Fruit fly (Drosophila melanogaster): ENCODE measurements around the gene ND-B8.

The ND-B8 gene

dm6 chr2L:4422154-4422553, 32.3 kb upstream of the ND-B8 start:
- TF ChIP-seq CG11696 (GFP tag; IDR thresholded peaks at IDR 0.05) = no peak
- no peak for TF ChIP-seq yki (optimal IDR thresholded peaks at IDR 0.05)
- TF ChIP-seq CG32532 (GFP tag; IDR thresholded peaks at IDR 0.05) = peak; percentile 18; the same call in 1 of the 2 replicates
- peak; percentile 66 for TF ChIP-seq D19B (GFP tag; optimal IDR thresholded peaks at IDR 0.05)
- peak; percentile 33; the same call in 1 of the 2 replicates for TF ChIP-seq Ptx1 (GFP tag; IDR thresholded peaks at IDR 0.05)
- TF ChIP-seq Dfd (GFP tag; optimal IDR thresholded peaks at IDR 0.05) = no peak
- no peak for TF ChIP-seq ewg (GFP tag; optimal IDR thresholded peaks at IDR 0.05)
- TF ChIP-seq CG17612 (GFP tag; IDR thresholded peaks at IDR 0.05) = 0 out of 2 replicates have a peak, but pooled peaks have one; percentile 35
- peak; percentile 10 for TF ChIP-seq gem (tag; optimal IDR thresholded peaks at IDR 0.05)
- no peak for TF ChIP-seq CG10274 (GFP tag; optimal IDR thresholded peaks at IDR 0.05)
- peak; percentile 34 for TF ChIP-seq CG2120 (GFP tag; optimal IDR thresholded peaks at IDR 0.05)
- no peak for TF ChIP-seq Sin3A (optimal IDR thresholded peaks at IDR 0.05)
- peak; percentile 49 for TF ChIP-seq CG18599 (GFP tag; optimal IDR thresholded peaks at IDR 0.05)
- TF ChIP-seq dimm (GFP tag; IDR thresholded peaks at IDR 0.05) = peak; percentile 23; the same call in 1 of the 2 replicates
- TF ChIP-seq Ada2b (GFP tag; IDR thresholded peaks at IDR 0.05) = peak; percentile 19; the same call in 1 of the 2 replicates
- TF ChIP-seq Meics (GFP tag; optimal IDR thresholded peaks at IDR 0.05) = no peak
- TF ChIP-seq Fer1 (GFP tag; optimal IDR thresholded peaks at IDR 0.05) = no peak
- TF ChIP-seq CG43689 (GFP tag; IDR thresholded peaks at IDR 0.05) = no peak
- TF ChIP-seq lilli (GFP tag; optimal IDR thresholded peaks at IDR 0.05) = peak; percentile 5
- peak; percentile 31 for TF ChIP-seq Hmr (GFP tag; optimal IDR thresholded peaks at IDR 0.05)
- TF ChIP-seq CG10462 (GFP tag; optimal IDR thresholded peaks at IDR 0.05) = no peak
- peak; percentile 50; the same call in 2 of the 3 replicates for TF ChIP-seq row (GFP tag; IDR thresholded peaks at IDR 0.05)
- peak; percentile 41 for TF ChIP-seq lab (GFP tag; optimal IDR thresholded peaks at IDR 0.05)
- 0 out of 3 replicates have a peak, but pooled peaks have one; percentile 16 for TF ChIP-seq dysf (GFP tag; IDR thresholded peaks at IDR 0.05)
- no peak for TF ChIP-seq zen2 (GFP tag; IDR thresholded peaks at IDR 0.05; ENCODE audit: partially characterized antibody)
- no peak for TF ChIP-seq prd (optimal IDR thresholded peaks at IDR 0.05)
- peak; percentile 28; the same call in 1 of the 3 replicates for TF ChIP-seq prd (GFP tag; IDR thresholded peaks at IDR 0.05)
- TF ChIP-seq CG34376 (GFP tag; optimal IDR thresholded peaks at IDR 0.05) = no peak
- peak; percentile 3 for TF ChIP-seq sens (GFP tag)
- TF ChIP-seq Spps (tag; optimal IDR thresholded peaks at IDR 0.05) = no peak
- no peak for TF ChIP-seq chm (GFP tag; IDR thresholded peaks at IDR 0.05)
- 0 out of 2 replicates have a peak, but pooled peaks have one; percentile 24 for TF ChIP-seq gsb (GFP tag; IDR thresholded peaks at IDR 0.05)
- peak; percentile 63 for TF ChIP-seq Ets65A (GFP tag)
- TF ChIP-seq CG15479 (GFP tag; optimal IDR thresholded peaks at IDR 0.05) = no peak

dm6 chr2L:4433608-4434007, 20.8 kb upstream of the ND-B8 start, which contains the start of the genes CG34177 and CG34178:
TSS of gene CG34177 (plus strand) at chr2L:4433908.
TSS of gene CG34178 (plus strand) at chr2L:4433908.
- TF ChIP-seq schlank (tag; optimal IDR thresholded peaks at IDR 0.05) (no peak), dysf (GFP tag; IDR thresholded peaks at IDR 0.05) (no peak), Awh (GFP tag; IDR thresholded peaks at IDR 0.05) (no peak), CG11398 (GFP tag; optimal IDR thresholded peaks at IDR 0.05) (no peak), D19B (GFP tag; optimal IDR thresholded peaks at IDR 0.05) (no peak), HmgD (GFP tag; optimal IDR thresholded peaks at IDR 0.05) (no peak), CG11504 (tag; optimal IDR thresholded peaks at IDR 0.05) (no peak), CG9609 (GFP tag; optimal IDR thresholded peaks at IDR 0.05) (no peak)

DNA sequence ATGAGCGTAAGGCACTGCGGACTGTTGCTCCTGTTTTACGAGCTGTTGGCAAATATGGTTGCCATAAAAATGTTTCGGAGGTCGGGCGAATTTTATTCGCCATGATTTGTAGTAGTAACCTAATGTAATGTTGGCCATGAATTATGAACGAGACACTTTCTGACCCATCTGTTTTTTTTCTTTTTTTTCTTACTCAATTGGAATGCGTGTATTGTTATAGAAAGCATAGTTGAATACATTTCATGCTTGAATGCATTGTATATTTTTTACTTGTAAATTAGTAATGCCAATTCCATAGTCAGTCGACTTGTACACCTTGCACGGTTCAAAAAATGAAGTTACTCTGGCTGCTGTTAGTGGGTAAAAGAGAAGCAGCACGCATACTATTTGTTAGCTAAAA, 16.9 kb upstream of the ND-B8 start, which contains the start of gene CG43056:
TSS of gene CG43056 (plus strand) at position 301 of the 400 bp plus-strand sequence.
- TF ChIP-seq sob (GFP tag; IDR thresholded peaks at IDR 0.05) = no peak
- peak; percentile 13 for TF ChIP-seq scrt (GFP tag; optimal IDR thresholded peaks at IDR 0.05)
